Worm (Caenorhabditis elegans) whole organism, late embryonic: Measurements from ENCODE around the gene T02H6.1.

Experiments
- C08G9.2 ChIP-seq: sonication (generic microtip); optimal IDR thresholded peaks from 2 replicates; lab custom pipeline; 2016; ENCODE audit warnings: mild to moderate bottlenecking, missing genetic modification characterization, moderate library complexity, missing compliant biosample characterization
- C38D4.7 ChIP-seq: fragments of 200-800 bp; sonication (Bioruptor generic); optimal IDR thresholded peaks from 2 replicates; lab custom pipeline; 2018; ENCODE audit warnings: mild to moderate bottlenecking, missing genetic modification characterization, moderate library complexity, missing compliant biosample characterization
- ceh-22 ChIP-seq: sonication (generic microtip); optimal IDR thresholded peaks from 2 replicates; lab custom pipeline; 2017; ENCODE audit warnings: missing biosample characterization, missing genetic modification characterization
- ceh-24 ChIP-seq: sonication (generic microtip); optimal IDR thresholded peaks from 2 replicates; lab custom pipeline; 2016; ENCODE audit warnings: mild to moderate bottlenecking, missing genetic modification characterization, missing compliant biosample characterization
- ceh-30 ChIP-seq: fragments of 150-350 bp; optimal IDR thresholded peaks from 2 replicates; lab custom pipeline; 2014; ENCODE audit warnings: missing biosample characterization, missing genetic modification characterization
- ceh-31 ChIP-seq: sonication (generic microtip); optimal IDR thresholded peaks from 2 replicates; lab custom pipeline; 2016; ENCODE audit warnings: missing genetic modification characterization, missing compliant biosample characterization
- ceh-34 ChIP-seq: sonication (generic microtip); optimal IDR thresholded peaks from 2 replicates; lab custom pipeline; 2016; ENCODE audit warnings: mild to moderate bottlenecking, missing genetic modification characterization, missing compliant biosample characterization
- ceh-45 ChIP-seq: fragments of 200-800 bp; sonication (Bioruptor generic); IDR thresholded peaks from 2 replicates; pipeline ENCODE4 v1.3.6; 2022; ENCODE audit warnings: missing genetic modification reagents, missing genetic modification characterization, missing compliant biosample characterization
- ceh-48 ChIP-seq: sonication (generic microtip); optimal IDR thresholded peaks from 2 replicates; lab custom pipeline; 2016; ENCODE audit warnings: missing genetic modification characterization, inconsistent platforms, missing compliant biosample characterization
- ceh-6 ChIP-seq: fragments of 200-800 bp; sonication (Bioruptor generic); optimal IDR thresholded peaks from 2 replicates; lab custom pipeline; 2018; ENCODE audit warnings: mild to moderate bottlenecking, missing genetic modification characterization, missing compliant biosample characterization
- ceh-9 ChIP-seq: sonication (generic microtip); optimal IDR thresholded peaks from 2 replicates; lab custom pipeline; 2016; ENCODE audit warnings: mild to moderate bottlenecking, missing genetic modification characterization, inconsistent platforms, missing compliant biosample characterization
- che-1 ChIP-seq: sonication (generic microtip); optimal IDR thresholded peaks from 2 replicates; lab custom pipeline; 2016; ENCODE audit warnings: mild to moderate bottlenecking, missing genetic modification characterization, missing compliant biosample characterization
- dmd-4 ChIP-seq: sonication (generic microtip); optimal IDR thresholded peaks from 2 replicates; lab custom pipeline; 2016; ENCODE audit warnings: borderline replicate concordance, missing genetic modification characterization, missing compliant biosample characterization
- dve-1 ChIP-seq: sonication (generic microtip); optimal IDR thresholded peaks from 2 replicates; lab custom pipeline; 2017; ENCODE audit warnings: antibody characterized with exemption, mild to moderate bottlenecking, missing genetic modification characterization, missing compliant biosample characterization
- ets-4 ChIP-seq: sonication (generic microtip); optimal IDR thresholded peaks from 2 replicates; lab custom pipeline; 2016; ENCODE audit warnings: missing genetic modification characterization, missing compliant biosample characterization
- fax-1 ChIP-seq: sonication (generic microtip); optimal IDR thresholded peaks from 2 replicates; lab custom pipeline; 2016; ENCODE audit warnings: missing genotype, missing genetic modification characterization, missing compliant biosample characterization
- fkh-10 ChIP-seq: fragments of 150-350 bp; optimal IDR thresholded peaks from 2 replicates; lab custom pipeline; 2014; ENCODE audit warnings: missing biosample characterization, missing genetic modification reagents, missing genetic modification characterization
- hlh-13 ChIP-seq: fragments of 200-800 bp; sonication (Bioruptor generic); optimal IDR thresholded peaks from 2 replicates; lab custom pipeline; 2018; ENCODE audit warnings: mild to moderate bottlenecking, missing genetic modification characterization, missing compliant biosample characterization
- hlh-15 ChIP-seq: sonication (generic microtip); optimal IDR thresholded peaks from 2 replicates; lab custom pipeline; 2016; ENCODE audit warnings: missing genetic modification characterization, missing compliant biosample characterization
- hlh-6 ChIP-seq: sonication (generic microtip); optimal IDR thresholded peaks from 2 replicates; lab custom pipeline; 2016; ENCODE audit warnings: missing genotype, missing genetic modification characterization, missing compliant biosample characterization
- lin-11 ChIP-seq: fragments of 200-800 bp; sonication (Bioruptor generic); optimal IDR thresholded peaks from 2 replicates; lab custom pipeline; 2018; ENCODE audit warnings: mild to moderate bottlenecking, missing genetic modification characterization, missing compliant biosample characterization
- madf-2 ChIP-seq: sonication (generic microtip); optimal IDR thresholded peaks from 2 replicates; lab custom pipeline; 2017; ENCODE audit warnings: missing genetic modification characterization, missing compliant biosample characterization
- nhr-232 ChIP-seq: sonication (generic microtip); optimal IDR thresholded peaks from 2 replicates; lab custom pipeline; 2016; ENCODE audit warnings: missing genetic modification characterization, missing compliant biosample characterization
- npax-4 ChIP-seq: sonication (generic microtip); optimal IDR thresholded peaks from 2 replicates; lab custom pipeline; 2016; ENCODE audit warnings: missing genetic modification characterization, missing compliant biosample characterization
- pat-9 ChIP-seq: fragments of 200-800 bp; sonication (Bioruptor generic); optimal IDR thresholded peaks from 2 replicates; lab custom pipeline; 2018; ENCODE audit warnings: mild to moderate bottlenecking, missing genetic modification characterization, moderate library complexity, missing compliant biosample characterization
- pax-1 ChIP-seq: fragments of 150-350 bp; optimal IDR thresholded peaks from 2 replicates; lab custom pipeline; 2014; ENCODE audit warnings: missing biosample characterization, missing genetic modification characterization
- pha-2 ChIP-seq: sonication (generic microtip); optimal IDR thresholded peaks from 2 replicates; lab custom pipeline; 2017; ENCODE audit warnings: mild to moderate bottlenecking, missing genetic modification characterization, missing compliant biosample characterization
- pha-4 ChIP-seq: fragments of 150-350 bp; optimal IDR thresholded peaks from 2 replicates; lab custom pipeline; 2018; ENCODE audit warnings: missing biosample characterization, missing genetic modification reagents, missing genetic modification characterization
- syd-9 ChIP-seq: sonication (generic microtip); optimal IDR thresholded peaks from 2 replicates; lab custom pipeline; 2016; ENCODE audit warnings: mild to moderate bottlenecking, missing genetic modification characterization, moderate library complexity, missing compliant biosample characterization
- tbx-2 ChIP-seq: sonication (generic microtip); optimal IDR thresholded peaks from 2 replicates; lab custom pipeline; 2016; ENCODE audit warnings: missing genetic modification characterization, missing compliant biosample characterization
- tbx-7 ChIP-seq: sonication (generic microtip); optimal IDR thresholded peaks from 2 replicates; lab custom pipeline; 2016; ENCODE audit warnings: missing genotype, missing genetic modification characterization, missing compliant biosample characterization
- unc-3 ChIP-seq, 2 experiments: fragments of 200-800 bp in 1 of 2; sonication (Bioruptor generic) in 1 of 2; sonication (generic microtip) in 1 of 2; conservative IDR thresholded peaks in 1 of 2; optimal IDR thresholded peaks in 1 of 2; 2 replicates each; pipeline versions ENCODE4 v1.3.6 to Lab custom; 2016 to 2022; ENCODE audit warnings: missing compliant biosample characterization in 2 of 2, missing genetic modification characterization in 2 of 2, missing genetic modification reagents in 1 of 2
- unc-42 ChIP-seq: sonication (generic microtip); optimal IDR thresholded peaks from 2 replicates; lab custom pipeline; 2016; ENCODE audit warnings: missing genotype, missing genetic modification characterization, missing compliant biosample characterization
- zip-5 ChIP-seq: sonication (generic microtip); optimal IDR thresholded peaks from 2 replicates; lab custom pipeline; 2016; ENCODE audit warnings: missing genetic modification characterization, missing compliant biosample characterization
- ztf-16 ChIP-seq: sonication (generic microtip); optimal IDR thresholded peaks from 2 replicates; lab custom pipeline; 2017; ENCODE audit warnings: missing genetic modification characterization, missing compliant biosample characterization

The T02H6.1 gene

ce11 chrII:753469-753868 lies 44.3 kb downstream of the T02H6.1 start:
- TF ChIP-seq pha-4 (tag; lab: Kevin White, UChicago), result no peak
- TF ChIP-seq ceh-34 (tag; lab: Kevin White, UChicago), result no peak
- TF ChIP-seq pat-9 (tag; lab: Kevin White, UChicago), result no peak
- TF ChIP-seq lin-11 (tag; lab: Kevin White, UChicago), result no peak
- TF ChIP-seq ztf-16 (tag; lab: Kevin White, UChicago), result no peak
- no peak for TF ChIP-seq ceh-24 (tag; lab: Kevin White, UChicago)
- TF ChIP-seq npax-4 (tag; lab: Kevin White, UChicago), result no peak
- no peak for TF ChIP-seq dmd-4
- TF ChIP-seq hlh-15 (tag; lab: Kevin White, UChicago), result no peak
- no peak for TF ChIP-seq hlh-13 (GFP tag; lab: Kevin White, UChicago)
- no peak for TF ChIP-seq fax-1
- TF ChIP-seq C08G9.2 (tag; lab: Kevin White, UChicago), result no peak
- TF ChIP-seq tbx-7 (tag; lab: Kevin White, UChicago), result no peak
- no peak for TF ChIP-seq nhr-232
- TF ChIP-seq hlh-6 (tag; lab: Kevin White, UChicago), result no peak
- TF ChIP-seq tbx-2 (tag; lab: Kevin White, UChicago), result no peak
- no peak for TF ChIP-seq ceh-22 (tag; lab: Kevin White, UChicago)
- TF ChIP-seq, all 69 proteins: peak for 0

ce11 chrII:754971-755370 lies 45.8 kb downstream of the T02H6.1 start:
- TF ChIP-seq nhr-232, result no peak
- no peak for TF ChIP-seq ceh-31 (tag; lab: Kevin White, UChicago)
- no peak for TF ChIP-seq pha-4 (tag; lab: Kevin White, UChicago)
- no peak for TF ChIP-seq pat-9 (tag; lab: Kevin White, UChicago)
- no peak for TF ChIP-seq pha-2 (tag; lab: Kevin White, UChicago)
- TF ChIP-seq ceh-9 (tag; lab: Kevin White, UChicago), result no peak
- no peak for TF ChIP-seq ceh-45 (GFP tag; lab: Robert Waterston, UW)
- TF ChIP-seq pax-1 (tag; lab: Kevin White, UChicago), result no peak
- no peak for TF ChIP-seq ets-4
- TF ChIP-seq ceh-6, result no peak
- no peak for TF ChIP-seq C38D4.7 (GFP tag; lab: Kevin White, UChicago)
- no peak for TF ChIP-seq che-1 (tag; lab: Kevin White, UChicago)
- no peak for TF ChIP-seq fax-1
- TF ChIP-seq zip-5 (tag; lab: Kevin White, UChicago), result no peak
- no peak for TF ChIP-seq tbx-7 (tag; lab: Kevin White, UChicago)
- no peak for TF ChIP-seq dve-1 (tag; lab: Kevin White, UChicago)

- TF ChIP-seq syd-9 (tag; lab: Kevin White, UChicago) (no peak), ceh-48 (peak; percentile 16)
These were observed 47.0 kb downstream of the T02H6.1 start for ce11 chrII:756161-756560.

- TF ChIP-seq C08G9.2 (tag; lab: Kevin White, UChicago), result no peak
- TF ChIP-seq pat-9 (tag; lab: Kevin White, UChicago), result no peak
- no peak for TF ChIP-seq ets-4
- TF ChIP-seq unc-42 (tag; lab: Kevin White, UChicago), result no peak
- no peak for TF ChIP-seq ceh-9 (tag; lab: Kevin White, UChicago)
- no peak for TF ChIP-seq unc-3 (GFP tag; conservative IDR thresholded peaks at IDR 0.05; lab: Robert Waterston, UW)
- TF ChIP-seq unc-3 (tag; optimal IDR thresholded peaks at IDR 0.05; lab: Kevin White, UChicago), result no peak
- no peak for TF ChIP-seq ceh-30
- TF ChIP-seq dve-1 (tag; lab: Kevin White, UChicago), result no peak
- TF ChIP-seq fkh-10 (GFP tag; lab: Kevin White, UChicago), result no peak
- no peak for TF ChIP-seq madf-2
These were observed 48.0 kb downstream of the T02H6.1 start for ce11 chrII:757224-757623.
